Fruit fly (Drosophila melanogaster): Measurements from ENCODE around the gene CG31752.

- no peak for TF ChIP-seq CG8301 (tag; optimal IDR thresholded peaks at IDR 0.05)
- no peak for TF ChIP-seq rn (GFP tag; IDR thresholded peaks at IDR 0.05)
- no peak for TF ChIP-seq CG8159 (tag; optimal IDR thresholded peaks at IDR 0.05)
- no peak for TF ChIP-seq CG34367 (tag; optimal IDR thresholded peaks at IDR 0.05)
- no peak for TF ChIP-seq CG9948 (tag; optimal IDR thresholded peaks at IDR 0.05)
- TF ChIP-seq CG17806 (tag; optimal IDR thresholded peaks at IDR 0.05) = no peak
- TF ChIP-seq CG10348 (GFP tag; IDR thresholded peaks at IDR 0.05) = no peak
- no peak for TF ChIP-seq Ets98B (GFP tag; IDR thresholded peaks at IDR 0.05)
- TF ChIP-seq CG13204 (GFP tag; optimal IDR thresholded peaks at IDR 0.05) = no peak
- no peak for TF ChIP-seq Pif1A (GFP tag; optimal IDR thresholded peaks at IDR 0.05)
- TF ChIP-seq gl (tag; optimal IDR thresholded peaks at IDR 0.05) = no peak
- TF ChIP-seq CG32121 (GFP tag; IDR thresholded peaks at IDR 0.05) = no peak
- no peak for TF ChIP-seq D1 (tag; optimal IDR thresholded peaks at IDR 0.05)
Observed at dm6 chr2L:18843560-18843959, 2.5 kb upstream of the CG31752 start.

Measured in whole organism, pupa.